Worm (Caenorhabditis elegans) whole organism, late embryonic: Measurements from ENCODE around the gene F26F4.5.

ENCODE experiments used
- C38D4.7 ChIP-seq: fragments of 200-800 bp; sonication (Bioruptor generic); optimal IDR thresholded peaks from 2 replicates; lab custom pipeline; 2018; ENCODE audit warnings: mild to moderate bottlenecking, missing genetic modification characterization, moderate library complexity, missing compliant biosample characterization
- F13H6.1 ChIP-seq: sonication (generic microtip); optimal IDR thresholded peaks from 2 replicates; lab custom pipeline; 2016; ENCODE audit warnings: missing genetic modification characterization, missing compliant biosample characterization
- K02D7.2 ChIP-seq: sonication (generic microtip); optimal IDR thresholded peaks from 2 replicates; lab custom pipeline; 2017; ENCODE audit warnings: mild to moderate bottlenecking, missing genetic modification characterization, missing compliant biosample characterization
- K09A11.1 ChIP-seq: sonication (generic microtip); optimal IDR thresholded peaks from 2 replicates; lab custom pipeline; 2017; ENCODE audit warnings: antibody characterized with exemption, mild to moderate bottlenecking, missing genetic modification characterization, missing compliant biosample characterization; ENCODE audit not compliant: insufficient read depth
- T23F11.4 ChIP-seq: fragments of 200-800 bp; sonication (Bioruptor generic); optimal IDR thresholded peaks from 2 replicates; lab custom pipeline; 2018; ENCODE audit warnings: mild to moderate bottlenecking, missing genetic modification characterization, missing compliant biosample characterization
- Y22D7AL.16 ChIP-seq: sonication (generic microtip); optimal IDR thresholded peaks from 2 replicates; lab custom pipeline; 2016; ENCODE audit warnings: missing genetic modification characterization, missing compliant biosample characterization
- ama-1 ChIP-seq: fragments of 150-350 bp; optimal IDR thresholded peaks from 2 replicates; lab custom pipeline; 2014
- ceh-14 ChIP-seq: sonication (generic microtip); optimal IDR thresholded peaks from 2 replicates; lab custom pipeline; 2016; ENCODE audit warnings: missing genotype, missing genetic modification characterization, missing compliant biosample characterization
- ceh-2 ChIP-seq: sonication (generic microtip); optimal IDR thresholded peaks from 2 replicates; lab custom pipeline; 2016; ENCODE audit warnings: missing genotype, missing genetic modification characterization, missing compliant biosample characterization
- ceh-22 ChIP-seq: sonication (generic microtip); optimal IDR thresholded peaks from 2 replicates; lab custom pipeline; 2017; ENCODE audit warnings: missing biosample characterization, missing genetic modification characterization
- ceh-24 ChIP-seq: sonication (generic microtip); optimal IDR thresholded peaks from 2 replicates; lab custom pipeline; 2016; ENCODE audit warnings: mild to moderate bottlenecking, missing genetic modification characterization, missing compliant biosample characterization
- ceh-30 ChIP-seq: fragments of 150-350 bp; optimal IDR thresholded peaks from 2 replicates; lab custom pipeline; 2014; ENCODE audit warnings: missing biosample characterization, missing genetic modification characterization
- ceh-34 ChIP-seq: sonication (generic microtip); optimal IDR thresholded peaks from 2 replicates; lab custom pipeline; 2016; ENCODE audit warnings: mild to moderate bottlenecking, missing genetic modification characterization, missing compliant biosample characterization
- ceh-48 ChIP-seq: sonication (generic microtip); optimal IDR thresholded peaks from 2 replicates; lab custom pipeline; 2016; ENCODE audit warnings: missing genetic modification characterization, inconsistent platforms, missing compliant biosample characterization
- dve-1 ChIP-seq: sonication (generic microtip); optimal IDR thresholded peaks from 2 replicates; lab custom pipeline; 2017; ENCODE audit warnings: antibody characterized with exemption, mild to moderate bottlenecking, missing genetic modification characterization, missing compliant biosample characterization
- elt-2 ChIP-seq: sonication (generic microtip); optimal IDR thresholded peaks from 2 replicates; lab custom pipeline; 2016; ENCODE audit warnings: missing genetic modification reagents, missing genetic modification characterization, missing compliant biosample characterization
- elt-4 ChIP-seq: sonication (generic microtip); optimal IDR thresholded peaks from 2 replicates; lab custom pipeline; 2016; ENCODE audit warnings: missing genetic modification characterization, missing compliant biosample characterization
- ets-4 ChIP-seq: sonication (generic microtip); optimal IDR thresholded peaks from 2 replicates; lab custom pipeline; 2016; ENCODE audit warnings: missing genetic modification characterization, missing compliant biosample characterization
- eyg-1 ChIP-seq: sonication (generic microtip); optimal IDR thresholded peaks from 2 replicates; lab custom pipeline; 2016; ENCODE audit warnings: missing genotype, missing genetic modification characterization, missing compliant biosample characterization
- fax-1 ChIP-seq: sonication (generic microtip); optimal IDR thresholded peaks from 2 replicates; lab custom pipeline; 2016; ENCODE audit warnings: missing genotype, missing genetic modification characterization, missing compliant biosample characterization
- gmeb-2 ChIP-seq: sonication (generic microtip); optimal IDR thresholded peaks from 2 replicates; lab custom pipeline; 2016; ENCODE audit warnings: missing genetic modification characterization, inconsistent platforms, missing compliant biosample characterization
- hlh-13 ChIP-seq: fragments of 200-800 bp; sonication (Bioruptor generic); optimal IDR thresholded peaks from 2 replicates; lab custom pipeline; 2018; ENCODE audit warnings: mild to moderate bottlenecking, missing genetic modification characterization, missing compliant biosample characterization
- hlh-6 ChIP-seq: sonication (generic microtip); optimal IDR thresholded peaks from 2 replicates; lab custom pipeline; 2016; ENCODE audit warnings: missing genotype, missing genetic modification characterization, missing compliant biosample characterization
- lim-6 ChIP-seq: sonication (generic microtip); optimal IDR thresholded peaks from 2 replicates; lab custom pipeline; 2016; ENCODE audit warnings: missing genetic modification characterization, missing compliant biosample characterization
- lin-11 ChIP-seq: fragments of 200-800 bp; sonication (Bioruptor generic); optimal IDR thresholded peaks from 2 replicates; lab custom pipeline; 2018; ENCODE audit warnings: mild to moderate bottlenecking, missing genetic modification characterization, missing compliant biosample characterization
- nhr-11 ChIP-seq: fragments of 150-350 bp; optimal IDR thresholded peaks from 2 replicates; lab custom pipeline; 2014; ENCODE audit warnings: missing biosample characterization, missing genetic modification characterization
- nhr-232 ChIP-seq: sonication (generic microtip); optimal IDR thresholded peaks from 2 replicates; lab custom pipeline; 2016; ENCODE audit warnings: missing genetic modification characterization, missing compliant biosample characterization
- npax-4 ChIP-seq: sonication (generic microtip); optimal IDR thresholded peaks from 2 replicates; lab custom pipeline; 2016; ENCODE audit warnings: missing genetic modification characterization, missing compliant biosample characterization
- pha-4 ChIP-seq: fragments of 150-350 bp; optimal IDR thresholded peaks from 2 replicates; lab custom pipeline; 2018; ENCODE audit warnings: missing biosample characterization, missing genetic modification reagents, missing genetic modification characterization
- pqm-1 ChIP-seq: sonication (generic microtip); optimal IDR thresholded peaks from 2 replicates; lab custom pipeline; 2016; ENCODE audit warnings: missing genetic modification characterization, missing compliant biosample characterization
- pros-1 ChIP-seq: fragments of 150-350 bp; optimal IDR thresholded peaks from 2 replicates; lab custom pipeline; 2014; ENCODE audit warnings: missing biosample characterization, missing genetic modification reagents, missing genetic modification characterization
- ref-2 ChIP-seq: sonication (generic microtip); optimal IDR thresholded peaks from 2 replicates; lab custom pipeline; 2016; ENCODE audit warnings: missing genetic modification characterization, missing compliant biosample characterization
- sdc-2 ChIP-seq: sonication (generic microtip); optimal IDR thresholded peaks from 2 replicates; lab custom pipeline; 2016; ENCODE audit warnings: missing genotype, missing genetic modification characterization, missing compliant biosample characterization
- tbx-2 ChIP-seq: sonication (generic microtip); optimal IDR thresholded peaks from 2 replicates; lab custom pipeline; 2016; ENCODE audit warnings: missing genetic modification characterization, missing compliant biosample characterization
- tbx-7 ChIP-seq: sonication (generic microtip); optimal IDR thresholded peaks from 2 replicates; lab custom pipeline; 2016; ENCODE audit warnings: missing genotype, missing genetic modification characterization, missing compliant biosample characterization
- ttx-3 ChIP-seq: sonication (generic microtip); optimal IDR thresholded peaks from 2 replicates; lab custom pipeline; 2016; ENCODE audit warnings: missing genetic modification reagents, missing genetic modification characterization, missing compliant biosample characterization
- unc-3 ChIP-seq, 2 experiments: fragments of 200-800 bp in 1 of 2; sonication (Bioruptor generic) in 1 of 2; sonication (generic microtip) in 1 of 2; conservative IDR thresholded peaks in 1 of 2; optimal IDR thresholded peaks in 1 of 2; 2 replicates each; pipeline versions ENCODE4 v1.3.6 to Lab custom; 2016 to 2022; ENCODE audit warnings: missing compliant biosample characterization in 2 of 2, missing genetic modification characterization in 2 of 2, missing genetic modification reagents in 1 of 2
- unc-42 ChIP-seq: sonication (generic microtip); optimal IDR thresholded peaks from 2 replicates; lab custom pipeline; 2016; ENCODE audit warnings: missing genotype, missing genetic modification characterization, missing compliant biosample characterization
- unc-55 ChIP-seq: sonication (generic microtip); optimal IDR thresholded peaks from 2 replicates; lab custom pipeline; 2017; ENCODE audit warnings: missing biosample characterization, missing genetic modification reagents, missing genetic modification characterization
- unc-86 ChIP-seq: sonication (generic microtip); optimal IDR thresholded peaks from 2 replicates; lab custom pipeline; 2016; ENCODE audit warnings: missing genetic modification characterization, missing compliant biosample characterization
- zip-5 ChIP-seq: sonication (generic microtip); optimal IDR thresholded peaks from 2 replicates; lab custom pipeline; 2016; ENCODE audit warnings: missing genetic modification characterization, missing compliant biosample characterization

F26F4.5 gene

DNA sequence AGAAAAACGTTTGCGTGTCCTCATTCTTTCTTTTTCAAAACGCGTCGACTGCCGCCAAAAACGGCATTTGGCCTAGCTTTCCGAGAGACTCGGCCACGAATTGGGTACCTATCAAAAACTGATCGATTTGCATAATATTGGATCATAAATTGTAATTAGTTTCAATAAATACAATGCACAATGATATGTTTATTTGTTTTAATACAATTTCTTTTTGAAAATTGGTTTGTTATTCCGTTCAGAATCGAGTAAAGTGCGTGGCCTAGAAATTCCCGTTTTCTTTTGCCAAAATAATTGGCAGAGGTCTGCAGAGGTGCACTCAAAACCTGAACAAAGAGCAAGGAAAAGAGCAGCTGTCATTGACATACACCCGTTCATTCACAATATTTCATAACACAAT is 14.4 kb upstream of the F26F4.5 start, which contains the start of gene F26F4.8 (continued):
- TF ChIP-seq ceh-2 (peak; percentile 93), zip-5 (tag; lab: Kevin White, UChicago) (peak; percentile 75), ceh-24 (tag; lab: Kevin White, UChicago) (no peak), sdc-2 (tag; lab: Kevin White, UChicago) (peak; percentile 54), unc-86 (tag; lab: Kevin White, UChicago) (peak; percentile 10), ceh-14 (peak; percentile 14), ref-2 (peak; percentile 51), eyg-1 (tag; lab: Kevin White, UChicago) (peak; percentile 7), fax-1 (tag; lab: Kevin White, UChicago) (peak; percentile 51), npax-4 (tag; lab: Kevin White, UChicago) (no peak), nhr-11 (no peak), T23F11.4 (GFP tag; lab: Kevin White, UChicago) (no peak), C38D4.7 (GFP tag; lab: Kevin White, UChicago) (no peak), hlh-6 (tag; lab: Kevin White, UChicago) (no peak), unc-3 (GFP tag; conservative IDR thresholded peaks at IDR 0.05; lab: Robert Waterston, UW) (no peak), unc-3 (tag; optimal IDR thresholded peaks at IDR 0.05; lab: Kevin White, UChicago) (no peak), ttx-3 (tag; lab: Kevin White, UChicago) (no peak), ceh-48 (no peak), ceh-34 (tag; lab: Kevin White, UChicago) (peak; percentile 15), F13H6.1 (tag; lab: Kevin White, UChicago) (peak; percentile 37), nhr-232 (tag; lab: Kevin White, UChicago) (no peak), unc-42 (tag; lab: Kevin White, UChicago) (peak; percentile 20)

DNA sequence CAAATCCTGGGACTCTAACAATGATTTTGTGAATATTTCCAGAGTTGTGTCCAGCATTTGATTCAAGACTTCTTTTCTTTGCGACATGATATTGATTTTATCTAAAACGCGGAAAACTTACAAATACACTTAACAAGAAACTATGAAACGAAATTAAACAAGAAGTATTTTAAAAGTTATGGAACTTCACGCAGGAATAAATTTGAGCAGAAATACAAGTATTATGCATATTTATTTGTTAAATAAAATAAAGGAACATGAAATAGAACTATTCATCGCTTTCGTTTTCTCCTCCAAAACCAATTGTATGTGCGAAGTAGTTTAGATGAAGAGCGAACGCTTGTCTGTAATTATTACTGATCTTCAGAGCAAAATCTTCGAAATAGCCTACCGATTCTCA is 12.7 kb upstream of the F26F4.5 start, which contains the start of gene kbp-2:
kbp-2 (minus strand) TSS at position 101 of the 400 bp plus-strand sequence.
- TF ChIP-seq unc-55 (GFP tag; lab: Kevin White, UChicago) (no peak), dve-1 (tag; lab: Kevin White, UChicago) (no peak), ceh-22 (tag; lab: Kevin White, UChicago) (no peak), K02D7.2 (tag; lab: Kevin White, UChicago) (no peak), ref-2 (no peak), Y22D7AL.16 (no peak), lim-6 (tag; lab: Kevin White, UChicago) (no peak), pha-4 (tag; lab: Kevin White, UChicago) (no peak), K09A11.1 (tag; lab: Kevin White, UChicago) (no peak), gmeb-2 (tag; lab: Kevin White, UChicago) (no peak), elt-2 (no peak)

DNA sequence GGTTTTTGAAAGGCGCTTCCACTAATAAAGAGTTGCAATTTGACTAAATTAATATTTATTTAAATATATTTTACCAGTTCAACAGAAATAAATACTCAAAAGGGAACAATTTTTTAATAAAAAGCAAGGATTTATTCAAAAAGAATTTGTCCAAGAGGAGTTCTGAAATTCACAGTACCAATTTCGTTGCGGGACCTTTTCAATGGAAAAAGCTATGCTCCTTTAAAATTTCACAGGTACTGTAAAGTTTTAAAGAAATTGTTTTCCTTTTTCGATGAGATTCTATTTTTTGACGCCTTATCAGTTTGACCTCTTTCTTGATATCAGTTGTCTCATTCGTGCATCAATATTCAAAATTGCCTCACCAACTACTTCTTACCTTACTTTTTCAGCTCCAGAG is 9.2 kb upstream of the F26F4.5 start, which contains the start of gene tag-340:
tag-340 (plus strand) TSS at position 249 of the 400 bp plus-strand sequence.
- TF ChIP-seq ama-1 (lab: Kevin White, UChicago) (no peak), tbx-2 (no peak), tbx-7 (tag; lab: Kevin White, UChicago) (no peak), ceh-30 (no peak), pros-1 (tag; lab: Kevin White, UChicago) (no peak), hlh-13 (GFP tag; lab: Kevin White, UChicago) (no peak), K02D7.2 (tag; lab: Kevin White, UChicago) (no peak), unc-3 (GFP tag; conservative IDR thresholded peaks at IDR 0.05; lab: Robert Waterston, UW) (no peak), unc-3 (tag; optimal IDR thresholded peaks at IDR 0.05; lab: Kevin White, UChicago) (no peak), ets-4 (tag; lab: Kevin White, UChicago) (no peak), ceh-34 (tag; lab: Kevin White, UChicago) (no peak), elt-4 (no peak), lin-11 (tag; lab: Kevin White, UChicago) (no peak), ref-2 (no peak), pqm-1 (tag; lab: Kevin White, UChicago) (no peak), Y22D7AL.16 (no peak), ttx-3 (tag; lab: Kevin White, UChicago) (no peak)
